Worm (Caenorhabditis elegans) whole organism, early embryonic: ENCODE results near the gene W01D2.3.

Experiments
- aly-1 ChIP-seq: sonication (generic microtip); optimal IDR thresholded peaks from 2 replicates; lab custom pipeline; 2016; ENCODE audit warnings: missing genetic modification characterization, missing compliant biosample characterization
- ama-1 ChIP-seq: fragments of 150-350 bp; optimal IDR thresholded peaks from 2 replicates; lab custom pipeline; 2014
- ets-7 ChIP-seq: sonication (generic microtip); optimal IDR thresholded peaks from 2 replicates; lab custom pipeline; 2016; ENCODE audit warnings: missing genotype, missing genetic modification characterization, missing compliant biosample characterization
- flt-1 ChIP-seq: fragments of 200-800 bp; sonication (Bioruptor generic); IDR thresholded peaks from 2 replicates; pipeline ENCODE4 v1.3.6; 2022; ENCODE audit warnings: missing genetic modification characterization, missing compliant biosample characterization
- scrt-1 ChIP-seq: fragments of 200-800 bp; sonication (Bioruptor generic); IDR thresholded peaks from 2 replicates; pipeline ENCODE4 v1.3.6; 2022; ENCODE audit warnings: missing genetic modification characterization, missing compliant biosample characterization
- sea-1 ChIP-seq: fragments of 200-800 bp; sonication (Bioruptor generic); conservative IDR thresholded peaks from 2 replicates; pipeline ENCODE4 v1.3.6; 2022; ENCODE audit warnings: missing genetic modification characterization, missing compliant biosample characterization
- tbx-37 ChIP-seq: fragments of 200-800 bp; sonication (Bioruptor generic); conservative IDR thresholded peaks from 2 replicates; pipeline ENCODE4 v1.3.6; 2022; ENCODE audit warnings: missing genetic modification reagents, missing genetic modification characterization, missing compliant biosample characterization

DNA sequence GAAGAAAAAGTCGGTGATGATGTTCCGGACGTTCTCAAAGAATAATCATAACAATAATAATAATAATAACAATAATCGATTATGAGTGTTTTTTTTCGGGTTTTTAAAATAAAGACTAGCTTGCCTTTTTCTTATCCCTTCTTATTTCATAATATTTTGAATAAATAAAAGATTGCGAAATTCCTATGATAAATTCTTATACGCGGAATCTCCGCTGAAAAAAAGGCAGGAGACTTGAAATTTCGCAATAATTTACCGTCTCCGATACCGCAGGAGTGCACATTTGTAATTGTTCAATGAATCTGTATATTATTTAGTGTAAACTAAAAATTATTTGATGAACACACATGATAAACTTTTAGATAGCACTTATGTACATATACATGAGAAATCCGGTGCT, 11.6 kb downstream of the W01D2.3 start:
- TF ChIP-seq flt-1 (GFP tag; lab: Robert Waterston, UW) (no peak), ama-1 (lab: Kevin White, UChicago) (no peak), ets-7 (no peak), aly-1 (no peak), tbx-37 (GFP tag; lab: Robert Waterston, UW) (no peak), scrt-1 (GFP tag; lab: Robert Waterston, UW) (no peak), sea-1 (GFP tag; lab: Robert Waterston, UW) (no peak)
